Worm (Caenorhabditis elegans): ENCODE measurements around the gene E03H12.5.
A peak's percentile ranks its signal among the peaks of the same experiment; 100 is the strongest.

E03H12.5 gene

DNA sequence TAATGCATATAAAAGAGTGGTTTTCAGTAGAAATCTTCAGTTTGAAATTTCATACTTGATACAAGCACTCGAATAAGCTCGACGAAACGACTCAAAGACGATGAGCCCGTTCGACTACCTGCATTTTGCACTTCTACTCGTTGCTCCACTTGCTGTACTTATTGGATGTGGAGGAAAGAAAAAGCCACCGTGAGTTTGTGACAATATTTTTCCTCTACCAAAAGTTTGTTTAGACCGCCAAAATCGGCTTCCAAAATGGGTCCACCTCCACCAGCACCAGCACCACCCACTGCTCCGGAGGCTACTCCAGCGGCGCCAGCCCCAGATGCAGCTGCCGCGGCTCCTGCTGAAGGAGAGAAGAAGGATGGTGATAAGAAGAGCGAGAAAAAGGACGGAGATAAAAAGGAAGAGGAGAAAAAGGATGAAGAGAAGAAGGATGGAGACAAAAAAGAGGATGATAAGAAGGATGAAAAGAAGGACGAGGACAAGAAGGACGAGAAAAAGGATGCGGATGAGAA, at the start of gene E03H12.5:
E03H12.5 (plus strand) TSS at position 51 of the 518 bp plus-strand sequence.
- TF ChIP-seq flt-1 (GFP tag; IDR thresholded peaks at IDR 0.05) (no peak), hnd-1 (tag; optimal IDR thresholded peaks at IDR 0.05) (no peak), ceh-13 (GFP tag; optimal IDR thresholded peaks at IDR 0.05) (no peak), ets-7 (tag; optimal IDR thresholded peaks at IDR 0.05) (no peak)

DNA sequence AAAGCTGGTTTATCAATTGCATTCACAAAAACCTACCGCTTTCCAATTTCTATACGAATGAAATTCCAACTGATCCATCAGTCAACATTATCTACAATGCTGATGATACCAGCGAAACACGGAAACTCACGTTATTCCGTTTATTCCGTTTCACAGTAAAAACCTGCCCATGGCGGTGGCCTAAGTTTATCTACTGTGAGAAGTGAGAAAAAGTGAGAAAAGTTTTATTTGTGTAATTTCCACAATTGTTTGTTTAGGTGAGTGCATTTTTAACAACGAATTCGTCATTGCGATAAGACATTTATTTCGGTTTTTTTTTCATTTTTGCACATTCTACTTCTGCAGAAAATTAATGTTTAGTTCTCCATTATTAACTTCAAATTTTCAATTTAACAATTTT, 47.0 kb upstream of the E03H12.5 start, which contains the start of gene Y9C9A.8:
Y9C9A.8 (plus strand) TSS at position 301 of the 400 bp plus-strand sequence.
- TF ChIP-seq B0310.2 (tag; optimal IDR thresholded peaks at IDR 0.05) (no peak), tra-4 (tag; optimal IDR thresholded peaks at IDR 0.05) (no peak), tbx-11 (GFP tag; IDR thresholded peaks at IDR 0.05) (no peak)

DNA sequence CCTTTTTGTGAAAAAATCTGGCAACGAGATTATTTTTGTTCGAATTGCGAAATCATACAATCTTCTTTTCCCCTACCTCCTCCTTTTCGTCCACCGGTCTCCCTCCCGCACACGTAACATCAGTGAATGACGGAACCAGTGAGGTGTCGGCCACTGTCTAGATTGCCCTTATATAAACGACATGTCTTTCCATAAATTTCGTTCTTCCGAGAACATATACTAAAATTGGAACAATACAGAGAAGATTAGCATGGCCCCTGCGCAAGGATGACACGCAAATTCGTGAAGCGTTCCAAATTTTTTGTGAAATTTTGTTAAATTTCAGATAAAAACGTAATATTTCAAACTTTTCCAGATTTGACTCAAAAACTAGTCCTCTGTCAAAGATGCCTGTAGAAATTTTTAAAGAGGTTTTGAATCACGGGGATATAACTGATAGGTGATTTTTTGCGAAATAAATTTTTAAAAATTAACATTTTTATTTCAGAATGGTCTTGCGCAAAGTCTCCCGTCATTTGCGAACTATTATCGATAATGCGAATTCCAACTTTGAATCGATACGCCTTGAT, 46.2 kb upstream of the E03H12.5 start:
- TF ChIP-seq tbx-11 (GFP tag; IDR thresholded peaks at IDR 0.05) (0 out of 2 replicates have a peak, but pooled peaks have one; percentile 16), ceh-13 (GFP tag; optimal IDR thresholded peaks at IDR 0.05) (peak; percentile 6), flt-1 (GFP tag; IDR thresholded peaks at IDR 0.05) (peak; percentile 39; the same call in 1 of the 2 replicates), pes-1 (GFP tag; IDR thresholded peaks at IDR 0.05) (peak; percentile 63; the same call in 1 of the 2 replicates), sea-1 (GFP tag; conservative IDR thresholded peaks at IDR 0.05) (no peak), aly-1 (tag; optimal IDR thresholded peaks at IDR 0.05) (no peak), hmg-4 (GFP tag; optimal IDR thresholded peaks at IDR 0.05) (no peak), ets-7 (tag; optimal IDR thresholded peaks at IDR 0.05) (no peak), hmbx-1 (tag; optimal IDR thresholded peaks at IDR 0.05) (no peak), tbx-37 (GFP tag; conservative IDR thresholded peaks at IDR 0.05) (no peak)

DNA sequence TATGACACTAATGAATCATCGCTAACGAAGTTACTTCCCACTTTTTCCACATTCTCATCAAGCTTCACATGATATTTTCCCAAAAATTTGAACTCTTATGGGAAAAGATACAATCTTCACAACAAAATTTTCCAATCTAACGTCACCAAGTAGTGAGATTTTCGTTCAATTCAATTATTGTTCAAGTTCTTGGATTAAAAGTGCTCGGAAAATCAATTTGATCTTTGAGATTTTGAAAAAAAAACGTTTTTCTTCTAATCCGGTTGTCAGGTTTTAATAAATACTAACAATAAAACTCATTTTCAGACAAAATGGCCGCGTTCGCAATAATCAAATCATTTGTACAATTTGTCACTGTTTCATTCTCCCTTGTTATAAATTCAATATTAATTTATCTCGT, 42.9 kb upstream of the E03H12.5 start, which contains the start of gene str-153:
str-153 (plus strand) TSS at position 301 of the 400 bp plus-strand sequence.
- no peak for TF ChIP-seq pes-1 (GFP tag; IDR thresholded peaks at IDR 0.05)
- no peak for TF ChIP-seq tra-4 (tag; optimal IDR thresholded peaks at IDR 0.05)
- no peak for TF ChIP-seq aly-1 (tag; optimal IDR thresholded peaks at IDR 0.05)
- TF ChIP-seq sea-1 (GFP tag; conservative IDR thresholded peaks at IDR 0.05): no peak
- no peak for TF ChIP-seq tbx-11 (GFP tag; IDR thresholded peaks at IDR 0.05)
- no peak for TF ChIP-seq B0310.2 (tag; optimal IDR thresholded peaks at IDR 0.05)
- TF ChIP-seq ceh-36 (tag; optimal IDR thresholded peaks at IDR 0.05): no peak
- TF ChIP-seq ama-1 (optimal IDR thresholded peaks at IDR 0.05): no peak
- TF ChIP-seq tbx-37 (GFP tag; conservative IDR thresholded peaks at IDR 0.05): no peak
- TF ChIP-seq hmg-4 (GFP tag; optimal IDR thresholded peaks at IDR 0.05): no peak
- TF ChIP-seq scrt-1 (GFP tag; IDR thresholded peaks at IDR 0.05): no peak
- no peak for TF ChIP-seq ceh-13 (GFP tag; optimal IDR thresholded peaks at IDR 0.05)
- no peak for TF ChIP-seq ets-7 (tag; optimal IDR thresholded peaks at IDR 0.05)

DNA sequence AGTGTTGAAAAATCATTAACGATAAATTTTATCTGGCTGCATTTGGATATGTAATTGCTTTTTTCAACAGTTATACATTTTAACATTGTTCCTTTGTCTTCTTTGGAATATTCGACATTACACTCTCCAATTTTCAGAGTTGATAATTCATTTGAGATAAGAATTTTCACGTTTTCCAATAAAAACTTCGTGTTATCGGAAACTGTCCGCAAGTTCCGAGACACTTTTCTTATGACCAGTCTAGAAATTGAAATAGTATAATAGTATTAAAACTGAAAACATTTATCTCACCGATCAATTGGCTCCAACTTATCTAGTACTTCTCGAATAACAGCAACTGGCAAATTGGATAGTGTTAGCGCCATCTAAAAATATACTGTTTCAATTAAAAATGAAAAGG, 39.4 kb upstream of the E03H12.5 start, which contains the start of gene fbxa-86:
fbxa-86 (minus strand) TSS at position 367 of the 400 bp plus-strand sequence.
- TF ChIP-seq F13C5.2 (tag; optimal IDR thresholded peaks at IDR 0.05) (no peak), aly-1 (tag; optimal IDR thresholded peaks at IDR 0.05) (no peak), pes-1 (GFP tag; IDR thresholded peaks at IDR 0.05) (no peak), hmg-4 (GFP tag; optimal IDR thresholded peaks at IDR 0.05) (no peak), ceh-13 (GFP tag; optimal IDR thresholded peaks at IDR 0.05) (no peak), hnd-1 (tag; optimal IDR thresholded peaks at IDR 0.05) (no peak), ets-7 (tag; optimal IDR thresholded peaks at IDR 0.05) (no peak), flt-1 (GFP tag; IDR thresholded peaks at IDR 0.05) (no peak), ceh-36 (tag; optimal IDR thresholded peaks at IDR 0.05) (no peak), ama-1 (optimal IDR thresholded peaks at IDR 0.05) (no peak), B0310.2 (tag; optimal IDR thresholded peaks at IDR 0.05) (no peak), tra-4 (tag; optimal IDR thresholded peaks at IDR 0.05) (no peak), hmbx-1 (tag; optimal IDR thresholded peaks at IDR 0.05) (no peak), scrt-1 (GFP tag; IDR thresholded peaks at IDR 0.05) (no peak), tbx-11 (GFP tag; IDR thresholded peaks at IDR 0.05) (no peak)

DNA sequence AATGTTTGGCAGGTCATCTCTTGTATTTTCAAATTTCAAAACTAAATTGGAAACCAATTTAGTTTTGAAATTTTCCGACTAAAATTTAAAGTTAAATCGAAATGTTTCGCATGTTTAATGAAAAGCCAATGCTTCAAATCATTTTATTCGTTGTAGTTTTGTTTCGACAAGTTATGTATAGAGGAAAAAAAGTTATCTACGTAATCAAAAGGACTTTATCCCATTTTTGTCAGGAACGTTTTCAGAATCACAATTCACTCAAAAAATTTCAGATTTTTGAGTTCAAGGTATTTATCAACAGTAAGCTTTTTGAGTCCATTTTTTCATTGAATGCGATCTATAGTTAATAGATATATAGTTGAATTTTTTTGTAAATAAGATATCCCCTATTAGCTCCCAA, 38.4 kb upstream of the E03H12.5 start, which contains the start of gene str-168:
str-168 (plus strand) TSS at position 301 of the 400 bp plus-strand sequence.
- TF ChIP-seq hmg-4 (GFP tag; optimal IDR thresholded peaks at IDR 0.05) (no peak), ama-1 (optimal IDR thresholded peaks at IDR 0.05) (no peak), hnd-1 (tag; optimal IDR thresholded peaks at IDR 0.05) (no peak), ceh-36 (tag; optimal IDR thresholded peaks at IDR 0.05) (no peak), ceh-13 (GFP tag; optimal IDR thresholded peaks at IDR 0.05) (no peak), hmbx-1 (tag; optimal IDR thresholded peaks at IDR 0.05) (no peak), sea-1 (GFP tag; conservative IDR thresholded peaks at IDR 0.05) (no peak), tbx-37 (GFP tag; conservative IDR thresholded peaks at IDR 0.05) (no peak), flt-1 (GFP tag; IDR thresholded peaks at IDR 0.05) (no peak), B0310.2 (tag; optimal IDR thresholded peaks at IDR 0.05) (no peak), tra-4 (tag; optimal IDR thresholded peaks at IDR 0.05) (no peak), scrt-1 (GFP tag; IDR thresholded peaks at IDR 0.05) (no peak), aly-1 (tag; optimal IDR thresholded peaks at IDR 0.05) (no peak), pes-1 (GFP tag; IDR thresholded peaks at IDR 0.05) (no peak), ets-7 (tag; optimal IDR thresholded peaks at IDR 0.05) (no peak), tbx-11 (GFP tag; IDR thresholded peaks at IDR 0.05) (no peak), F13C5.2 (tag; optimal IDR thresholded peaks at IDR 0.05) (no peak)

DNA sequence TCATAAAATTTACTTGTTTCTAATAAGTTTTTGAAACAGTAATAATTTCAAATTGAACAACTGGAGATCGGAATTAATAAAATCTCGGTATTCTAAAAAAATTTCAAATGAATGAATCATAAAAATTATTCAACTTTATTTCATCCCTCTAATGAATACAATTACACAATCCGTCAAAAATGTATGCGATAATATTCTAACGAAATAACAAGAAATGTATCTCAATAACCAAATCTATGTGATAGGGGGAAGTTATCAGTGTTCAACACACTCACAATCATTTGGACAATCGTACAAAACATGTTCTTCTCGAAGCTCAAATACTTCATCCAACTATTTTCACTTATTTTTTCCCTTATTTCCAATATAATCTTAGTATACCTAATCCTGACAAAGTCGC, 35.3 kb upstream of the E03H12.5 start, which contains the start of gene Y9C9A.5:
Y9C9A.5 (plus strand) TSS at position 301 of the 400 bp plus-strand sequence.
- TF ChIP-seq ets-7 (tag; optimal IDR thresholded peaks at IDR 0.05) (no peak), hnd-1 (tag; optimal IDR thresholded peaks at IDR 0.05) (no peak), ceh-36 (tag; optimal IDR thresholded peaks at IDR 0.05) (no peak), hmg-4 (GFP tag; optimal IDR thresholded peaks at IDR 0.05) (no peak), flt-1 (GFP tag; IDR thresholded peaks at IDR 0.05) (no peak), hmbx-1 (tag; optimal IDR thresholded peaks at IDR 0.05) (no peak), tbx-37 (GFP tag; conservative IDR thresholded peaks at IDR 0.05) (no peak), B0310.2 (tag; optimal IDR thresholded peaks at IDR 0.05) (no peak), F13C5.2 (tag; optimal IDR thresholded peaks at IDR 0.05) (no peak), tbx-11 (GFP tag; IDR thresholded peaks at IDR 0.05) (no peak), ama-1 (optimal IDR thresholded peaks at IDR 0.05) (no peak), aly-1 (tag; optimal IDR thresholded peaks at IDR 0.05) (no peak), sea-1 (GFP tag; conservative IDR thresholded peaks at IDR 0.05) (no peak)

Measured in whole organism, early embryonic.